Worm (Caenorhabditis elegans) whole organism, midembryonic: ENCODE data around the gene hlb-1.

ENCODE experiments used
- T22C8.4 ChIP-seq: fragments of 200-800 bp; sonication (Bioruptor generic); IDR thresholded peaks from 2 replicates; pipeline ENCODE4 v1.3.6; 2022; ENCODE audit warnings: missing genetic modification characterization, missing compliant biosample characterization
- flt-1 ChIP-seq: fragments of 200-800 bp; sonication (Bioruptor generic); IDR thresholded peaks from 2 replicates; pipeline ENCODE4 v1.3.6; 2022; ENCODE audit warnings: missing genetic modification characterization, missing compliant biosample characterization
- klf-2 ChIP-seq: fragments of 200-800 bp; sonication (Bioruptor generic); conservative IDR thresholded peaks from 2 replicates; pipeline ENCODE4 v1.3.6; 2022; ENCODE audit warnings: missing genetic modification reagents, missing genetic modification characterization, missing compliant biosample characterization
- med-1 ChIP-seq: sonication (generic microtip); optimal IDR thresholded peaks from 2 replicates; lab custom pipeline; 2017; ENCODE audit warnings: missing genetic modification characterization, mild to moderate bottlenecking, missing compliant biosample characterization, antibody characterized with exemption, missing genetic modification reagents; ENCODE audit not compliant: insufficient read depth
- ref-1 ChIP-seq: fragments of 200-800 bp; sonication (Bioruptor generic); conservative IDR thresholded peaks from 2 replicates; pipeline ENCODE4 v1.3.6; 2022; ENCODE audit warnings: missing genetic modification reagents, missing genetic modification characterization, missing compliant biosample characterization
- tab-1 ChIP-seq: fragments of 200-800 bp; sonication (Bioruptor generic); IDR thresholded peaks from 2 replicates; pipeline ENCODE4 v1.3.6; 2022; ENCODE audit warnings: missing genetic modification characterization, missing compliant biosample characterization
- ztf-23 ChIP-seq: fragments of 200-800 bp; sonication (Bioruptor generic); IDR thresholded peaks from 2 replicates; pipeline ENCODE4 v1.3.6; 2022; ENCODE audit warnings: missing genetic modification reagents, missing genetic modification characterization, missing compliant biosample characterization
- ztf-29 ChIP-seq: fragments of 200-800 bp; sonication (Bioruptor generic); IDR thresholded peaks from 2 replicates; pipeline ENCODE4 v1.3.6; 2022; ENCODE audit warnings: missing genetic modification reagents, missing genetic modification characterization, missing compliant biosample characterization

ce11 chrX:13876860-13877259 lies 5.7 kb downstream of the hlb-1 start:
- TF ChIP-seq ztf-23 (GFP tag; lab: Robert Waterston, UW) (no peak), flt-1 (GFP tag; lab: Robert Waterston, UW) (no peak), ztf-29 (GFP tag; lab: Robert Waterston, UW) (no peak), ref-1 (GFP tag; lab: Robert Waterston, UW) (no peak), tab-1 (GFP tag; lab: Robert Waterston, UW) (no peak), klf-2 (no peak), T22C8.4 (GFP tag; lab: Robert Waterston, UW) (no peak), med-1 (GFP tag; lab: Kevin White, UChicago) (no peak)
